Fruit fly (Drosophila melanogaster) whole organism, embryonic: Measurements from ENCODE around the gene AlkB.

Source experiments
- B-H2 ChIP-seq: fragments of 200-800 bp; sonication (Bioruptor generic); optimal IDR thresholded peaks from 2 replicates; lab custom pipeline; 2018; ENCODE audit warnings: missing biosample characterization, mild to moderate bottlenecking, missing genetic modification characterization
- Bdp1 ChIP-seq: fragments of 200-800 bp; sonication (Bioruptor generic); optimal IDR thresholded peaks from 3 replicates; lab custom pipeline; 2016; ENCODE audit warnings: missing biosample characterization, missing genetic modification characterization
- C15 ChIP-seq: fragments of 200-800 bp; sonication (Bioruptor generic); IDR thresholded peaks from 3 replicates; pipeline ENCODE4 v1.3.6; 2022; ENCODE audit warnings: missing biosample characterization, missing genetic modification characterization
- CG10147 ChIP-seq: fragments of 200-800 bp; sonication (Bioruptor generic); optimal IDR thresholded peaks from 2 replicates; lab custom pipeline; 2019; ENCODE audit warnings: missing biosample characterization, mild to moderate bottlenecking, missing genetic modification characterization, moderate library complexity
- CG10565 ChIP-seq: fragments of 200-800 bp; sonication (Bioruptor generic); optimal IDR thresholded peaks from 3 replicates; lab custom pipeline; 2016; ENCODE audit warnings: missing biosample characterization, mild to moderate bottlenecking, missing genetic modification characterization
- CG10654 ChIP-seq: fragments of 200-800 bp; sonication (Bioruptor generic); optimal IDR thresholded peaks from 2 replicates; lab custom pipeline; 2016; ENCODE audit warnings: missing biosample characterization, missing genetic modification characterization
- CG10979 ChIP-seq: fragments of 200-800 bp; sonication (Bioruptor generic); optimal IDR thresholded peaks from 2 replicates; lab custom pipeline; 2018; ENCODE audit warnings: missing biosample characterization, mild to moderate bottlenecking, missing genetic modification characterization, moderate library complexity
- CG11696 ChIP-seq: fragments of 200-800 bp; sonication (Bioruptor generic); IDR thresholded peaks from 2 replicates; pipeline ENCODE4 v1.3.6; 2022; ENCODE audit warnings: missing biosample characterization, missing genetic modification characterization
- CG12219 ChIP-seq: fragments of 200-800 bp; sonication (Bioruptor generic); optimal IDR thresholded peaks from 3 replicates; lab custom pipeline; 2018; ENCODE audit warnings: missing biosample characterization, mild to moderate bottlenecking, missing genetic modification characterization
- CG13775 ChIP-seq: fragments of 200-800 bp; sonication (Bioruptor generic); optimal IDR thresholded peaks from 3 replicates; lab custom pipeline; 2017; ENCODE audit warnings: missing biosample characterization, mild to moderate bottlenecking, missing genetic modification characterization
- CG14710 ChIP-seq: fragments of 200-800 bp; sonication (Bioruptor generic); optimal IDR thresholded peaks from 3 replicates; lab custom pipeline; 2019; ENCODE audit warnings: missing biosample characterization, mild to moderate bottlenecking, missing genetic modification characterization, moderate library complexity
- CG14860 ChIP-seq: fragments of 200-800 bp; sonication (Bioruptor generic); IDR thresholded peaks from 3 replicates; pipeline ENCODE4 v1.3.6; 2022; ENCODE audit warnings: missing biosample characterization, missing genetic modification characterization; ENCODE audit not compliant: partially characterized antibody
- CG15479 ChIP-seq: fragments of 200-800 bp; sonication (Bioruptor generic); optimal IDR thresholded peaks from 3 replicates; lab custom pipeline; 2019; ENCODE audit warnings: missing biosample characterization, mild to moderate bottlenecking, missing genetic modification characterization, moderate library complexity
- CG15514 ChIP-seq: fragments of 200-800 bp; sonication (Bioruptor generic); optimal IDR thresholded peaks from 3 replicates; lab custom pipeline; 2017; ENCODE audit warnings: missing biosample characterization, missing genetic modification characterization, mild to moderate bottlenecking, moderate library complexity, missing genetic modification reagents
- CG16813 ChIP-seq: fragments of 200-800 bp; sonication (Bioruptor generic); IDR thresholded peaks from 3 replicates; pipeline ENCODE4 v1.3.6; 2022; ENCODE audit warnings: missing biosample characterization, missing genetic modification characterization; ENCODE audit not compliant: partially characterized antibody
- CG2875 ChIP-seq: fragments of 200-800 bp; sonication (Bioruptor generic); optimal IDR thresholded peaks from 2 replicates; lab custom pipeline; 2017; ENCODE audit warnings: missing biosample characterization, mild to moderate bottlenecking, missing genetic modification characterization, missing genetic modification reagents
- CG2889 ChIP-seq: fragments of 200-800 bp; sonication (Bioruptor generic); IDR thresholded peaks from 3 replicates; pipeline ENCODE4 v1.3.6; 2022; ENCODE audit warnings: missing biosample characterization, missing genetic modification characterization
- CG33557 ChIP-seq: fragments of 200-800 bp; sonication (Bioruptor generic); optimal IDR thresholded peaks from 2 replicates; lab custom pipeline; 2019; ENCODE audit warnings: missing biosample characterization, mild to moderate bottlenecking, missing genetic modification characterization, moderate library complexity
- CG3995 ChIP-seq: fragments of 200-800 bp; sonication (Bioruptor generic); optimal IDR thresholded peaks from 3 replicates; lab custom pipeline; 2016; ENCODE audit warnings: missing biosample characterization, missing genetic modification characterization
- CG42726 ChIP-seq: fragments of 200-800 bp; sonication (Bioruptor generic); IDR thresholded peaks from 2 replicates; pipeline ENCODE4 v1.3.6; 2022; ENCODE audit warnings: missing biosample characterization, missing genetic modification characterization; ENCODE audit not compliant: partially characterized antibody
- CG4360 ChIP-seq: fragments of 200-800 bp; sonication (Bioruptor generic); IDR thresholded peaks from 2 replicates; pipeline ENCODE4 v1.3.6; 2022; ENCODE audit warnings: missing biosample characterization, missing genetic modification characterization
- CG5180 ChIP-seq: fragments of 200-800 bp; sonication (Bioruptor generic); optimal IDR thresholded peaks from 3 replicates; lab custom pipeline; 2017; ENCODE audit warnings: missing biosample characterization, missing genetic modification characterization, mild to moderate bottlenecking, moderate library complexity, missing genetic modification reagents
- CG6272 ChIP-seq: fragments of 200-800 bp; sonication (Bioruptor generic); IDR thresholded peaks from 2 replicates; pipeline ENCODE4 v1.3.6; 2022; ENCODE audit warnings: missing biosample characterization, missing genetic modification characterization
- CG7839 ChIP-seq: fragments of 200-800 bp; sonication (Bioruptor generic); optimal IDR thresholded peaks from 3 replicates; lab custom pipeline; 2018; ENCODE audit warnings: missing biosample characterization, mild to moderate bottlenecking, missing genetic modification characterization, moderate library complexity
- CG8765 ChIP-seq: fragments of 200-800 bp; sonication (Bioruptor generic); IDR thresholded peaks from 2 replicates; pipeline ENCODE4 v1.3.6; 2022; ENCODE audit warnings: missing biosample characterization, missing genetic modification characterization
- CG9817 ChIP-seq: fragments of 200-800 bp; sonication (Bioruptor generic); optimal IDR thresholded peaks from 2 replicates; lab custom pipeline; 2018; ENCODE audit warnings: missing biosample characterization, mild to moderate bottlenecking, missing genetic modification characterization, moderate library complexity
- Dip3 ChIP-seq: fragments of 200-800 bp; sonication (Bioruptor generic); optimal IDR thresholded peaks from 3 replicates; lab custom pipeline; 2016; ENCODE audit warnings: missing biosample characterization, missing genetic modification characterization
- Doc3 ChIP-seq: fragments of 200-800 bp; sonication (Bioruptor generic); IDR thresholded peaks from 3 replicates; pipeline ENCODE4 v1.3.6; 2022; ENCODE audit warnings: missing biosample characterization, missing genetic modification characterization; ENCODE audit not compliant: partially characterized antibody
- GATAe ChIP-seq: fragments of 200-800 bp; sonication (Bioruptor generic); conservative IDR thresholded peaks from 2 replicates; pipeline ENCODE4 v1.3.6; 2022; ENCODE audit warnings: missing biosample characterization, missing genetic modification characterization
- Gug ChIP-seq: fragments of 200-800 bp; sonication (Bioruptor generic); IDR thresholded peaks from 4 replicates; pipeline ENCODE4 v1.3.6; 2022; ENCODE audit warnings: missing biosample characterization, missing genetic modification characterization
- HHEX ChIP-seq: fragments of 200-800 bp; sonication (Bioruptor generic); optimal IDR thresholded peaks from 3 replicates; lab custom pipeline; 2017; ENCODE audit warnings: missing biosample characterization, mild to moderate bottlenecking, missing genetic modification characterization, missing genetic modification reagents
- HLHmδ ChIP-seq: fragments of 200-800 bp; sonication (Bioruptor generic); optimal IDR thresholded peaks from 2 replicates; lab custom pipeline; 2018; ENCODE audit warnings: missing biosample characterization, mild to moderate bottlenecking, missing genetic modification characterization, moderate library complexity
- Mad ChIP-seq: fragments of 200-800 bp; sonication (Bioruptor generic); optimal IDR thresholded peaks from 2 replicates; lab custom pipeline; 2016; ENCODE audit warnings: missing biosample characterization, missing genetic modification characterization
- Myb ChIP-seq: fragments of 200-800 bp; sonication (Bioruptor generic); optimal IDR thresholded peaks from 2 replicates; lab custom pipeline; 2016; ENCODE audit warnings: missing biosample characterization, missing genetic modification characterization
- NC2β ChIP-seq: fragments of 200-800 bp; sonication (Bioruptor generic); optimal IDR thresholded peaks from 2 replicates; lab custom pipeline; 2016; ENCODE audit warnings: missing biosample characterization, missing genetic modification characterization
- NK7.1 ChIP-seq: fragments of 200-800 bp; sonication (Bioruptor generic); optimal IDR thresholded peaks from 3 replicates; lab custom pipeline; 2016; ENCODE audit warnings: missing biosample characterization, missing genetic modification characterization
- Oli ChIP-seq: fragments of 200-800 bp; sonication (Bioruptor generic); optimal IDR thresholded peaks from 2 replicates; lab custom pipeline; 2018; ENCODE audit warnings: missing biosample characterization, mild to moderate bottlenecking, missing genetic modification characterization, moderate library complexity
- Rfx ChIP-seq: fragments of 200-800 bp; sonication (Bioruptor generic); IDR thresholded peaks from 2 replicates; pipeline ENCODE4 v1.3.6; 2022; ENCODE audit warnings: missing biosample characterization, missing genetic modification characterization
- Sry-δ ChIP-seq: fragments of 200-800 bp; sonication (Bioruptor generic); optimal IDR thresholded peaks from 2 replicates; lab custom pipeline; 2016; ENCODE audit warnings: missing biosample characterization, missing genetic modification characterization
- az2 ChIP-seq: fragments of 200-800 bp; sonication (Bioruptor generic); optimal IDR thresholded peaks from 3 replicates; lab custom pipeline; 2016; ENCODE audit warnings: missing biosample characterization, missing genetic modification characterization
- bbx ChIP-seq: fragments of 200-800 bp; sonication (Bioruptor generic); IDR thresholded peaks from 2 replicates; pipeline ENCODE4 v1.3.6; 2022; ENCODE audit warnings: missing biosample characterization, missing genetic modification characterization; ENCODE audit not compliant: partially characterized antibody
- chm ChIP-seq: fragments of 200-800 bp; sonication (Bioruptor generic); IDR thresholded peaks from 2 replicates; pipeline ENCODE4 v1.3.6; 2022; ENCODE audit warnings: missing biosample characterization, missing genetic modification characterization
- crc ChIP-seq: fragments of 200-800 bp; sonication (Bioruptor generic); optimal IDR thresholded peaks from 2 replicates; lab custom pipeline; 2016; ENCODE audit warnings: missing biosample characterization, missing genetic modification characterization
- da ChIP-seq: fragments of 200-800 bp; sonication (Bioruptor generic); optimal IDR thresholded peaks from 2 replicates; lab custom pipeline; 2016; ENCODE audit warnings: missing biosample characterization, missing genetic modification characterization
- dpn ChIP-seq, 2 experiments: fragments of 200-800 bp; sonication (Bioruptor generic); optimal IDR thresholded peaks; 3 replicates each; lab custom pipeline; 2016; ENCODE audit warnings: missing biosample characterization in 2 of 2, missing genetic modification characterization in 2 of 2
- hb ChIP-seq: fragments of 200-800 bp; sonication (Bioruptor generic); IDR thresholded peaks from 3 replicates; pipeline ENCODE4 v1.3.6; 2022; ENCODE audit warnings: missing biosample characterization, missing genetic modification characterization; ENCODE audit not compliant: partially characterized antibody
- hbn ChIP-seq: fragments of 200-800 bp; sonication (Bioruptor generic); IDR thresholded peaks from 2 replicates; pipeline ENCODE4 v1.3.6; 2022; ENCODE audit warnings: missing biosample characterization, missing genetic modification characterization; ENCODE audit not compliant: partially characterized antibody
- jing ChIP-seq: fragments of 200-800 bp; sonication (Bioruptor generic); optimal IDR thresholded peaks from 2 replicates; lab custom pipeline; 2018; ENCODE audit warnings: missing biosample characterization, mild to moderate bottlenecking, missing genetic modification characterization
- p53 ChIP-seq: fragments of 200-800 bp; sonication (Bioruptor generic); optimal IDR thresholded peaks from 2 replicates; lab custom pipeline; 2016; ENCODE audit warnings: missing biosample characterization, missing genetic modification characterization
- peb ChIP-seq: fragments of 200-800 bp; sonication (Bioruptor generic); IDR thresholded peaks from 2 replicates; pipeline ENCODE4 v1.3.6; 2022; ENCODE audit warnings: missing biosample characterization, missing genetic modification characterization
- slp2 ChIP-seq: fragments of 200-800 bp; sonication (Bioruptor generic); optimal IDR thresholded peaks from 2 replicates; lab custom pipeline; 2016; ENCODE audit warnings: missing biosample characterization, missing genetic modification characterization

Gene AlkB

DNA sequence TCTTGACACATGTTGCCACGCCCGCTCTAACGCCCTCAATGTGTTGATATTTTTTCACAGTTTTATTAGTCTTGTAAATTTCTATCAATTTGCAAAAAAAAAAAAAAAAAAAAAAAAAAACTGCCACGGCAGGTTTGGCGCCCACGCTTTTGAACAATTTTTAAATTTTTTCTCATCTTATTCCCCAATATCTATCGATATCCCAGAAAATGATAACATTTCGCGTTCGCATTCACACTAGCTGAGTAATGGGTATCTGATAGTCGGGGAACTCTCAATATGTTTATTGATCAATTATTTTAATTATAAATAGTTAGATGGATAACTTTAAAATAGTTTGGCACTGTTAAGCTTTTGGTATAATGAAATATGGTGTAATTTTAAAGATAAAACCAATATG is 17.9 kb downstream of the AlkB start (continued):
- TF ChIP-seq peb (no peak), CG2875 (GFP tag; lab: Kevin White, UChicago) (no peak), hb (GFP tag; lab: Robert Waterston, UW) (peak; percentile 88), CG5180 (GFP tag; lab: Kevin White, UChicago) (no peak), CG16813 (GFP tag; lab: Robert Waterston, UW) (peak; percentile 95), chm (GFP tag; lab: Robert Waterston, UW) (no peak), NC2β (GFP tag; lab: Kevin White, UChicago) (no peak), Oli (no peak), Dip3 (GFP tag; lab: Kevin White, UChicago) (no peak), bbx (GFP tag; lab: Robert Waterston, UW) (peak; percentile 97), CG3995 (GFP tag; lab: Kevin White, UChicago) (no peak), B-H2 (no peak), CG9817 (no peak), CG12219 (GFP tag; lab: Kevin White, UChicago) (no peak), CG13775 (GFP tag; lab: Kevin White, UChicago) (no peak), Doc3 (peak; percentile 70; the same call in 2 of the 3 replicates), slp2 (GFP tag; lab: Kevin White, UChicago) (no peak), CG42726 (GFP tag; lab: Robert Waterston, UW) (peak; percentile 24; the same call in 1 of the 2 replicates), GATAe (GFP tag; lab: Robert Waterston, UW) (no peak), CG10654 (GFP tag; lab: Kevin White, UChicago) (no peak), CG4360 (no peak), C15 (GFP tag; lab: Robert Waterston, UW) (no peak), Bdp1 (no peak), CG15479 (GFP tag; lab: Kevin White, UChicago) (no peak), CG10979 (tag; lab: Kevin White, UChicago) (no peak), CG2889 (no peak), CG10565 (GFP tag; lab: Kevin White, UChicago) (no peak), CG8765 (no peak), CG14860 (GFP tag; lab: Robert Waterston, UW) (peak; percentile 98), CG7839 (tag; lab: Kevin White, UChicago) (no peak), CG33557 (GFP tag; lab: Kevin White, UChicago) (no peak), Sry-δ (peak; percentile 26), HLHmδ (GFP tag; lab: Kevin White, UChicago) (no peak), Rfx (GFP tag; lab: Robert Waterston, UW) (no peak), Gug (GFP tag; lab: Robert Waterston, UW) (no peak), jing (GFP tag; lab: Kevin White, UChicago) (no peak), CG6272 (GFP tag; lab: Robert Waterston, UW) (no peak), hbn (peak; percentile 44; the same call in 1 of the 2 replicates), HHEX (no peak), CG14710 (tag; lab: Kevin White, UChicago) (no peak), CG15514 (no peak), Myb (GFP tag; lab: Kevin White, UChicago) (no peak), CG10147 (GFP tag; lab: Kevin White, UChicago) (no peak), NK7.1 (GFP tag; lab: Kevin White, UChicago) (no peak), dpn (GFP tag; optimal IDR thresholded peaks at IDR 0.05; lab: Kevin White, UChicago) (no peak), crc (GFP tag; lab: Kevin White, UChicago) (no peak), p53 (no peak), CG11696 (GFP tag; lab: Robert Waterston, UW) (no peak), da (GFP tag; lab: Kevin White, UChicago) (no peak), Mad (no peak), az2 (GFP tag; lab: Kevin White, UChicago) (no peak)
